Worm (Caenorhabditis elegans): ENCODE measurements around the gene nhr-43.

DNA sequence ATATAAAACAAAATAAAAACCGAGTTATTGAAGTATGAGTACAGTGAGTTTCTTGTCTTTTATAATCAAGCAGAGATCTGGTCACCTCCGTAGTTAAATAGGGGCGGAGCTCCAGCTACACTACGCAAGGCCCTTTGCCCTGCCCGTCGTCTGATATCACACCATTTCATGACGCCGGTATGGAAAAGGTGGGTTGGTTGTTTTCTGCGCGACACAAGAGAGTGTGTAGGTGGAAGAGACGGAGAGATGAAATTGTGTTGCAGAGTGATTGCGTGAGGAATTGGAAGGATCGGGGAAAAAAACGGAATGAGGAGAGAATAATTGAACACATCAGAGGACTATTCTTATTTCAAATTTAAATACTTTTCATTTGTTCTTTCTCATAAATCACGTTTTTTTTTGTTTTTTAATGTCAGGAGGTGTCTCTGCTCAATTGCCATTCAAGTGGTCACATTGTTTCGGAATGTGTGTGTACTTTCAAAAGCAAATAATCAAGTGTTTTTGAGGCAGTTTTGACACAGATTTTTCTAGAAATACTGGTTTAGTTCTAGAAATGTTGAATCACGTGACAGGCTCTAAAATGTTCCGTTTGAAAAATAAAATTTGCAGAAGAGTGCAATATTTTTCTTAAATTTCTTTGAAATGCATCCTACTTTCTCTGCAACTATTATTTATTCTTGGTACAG, 16.5 kb downstream of the nhr-43 start, which contains the start of gene ZK822.9:
- TF ChIP-seq dao-5 (tag; optimal IDR thresholded peaks at IDR 0.05) (no peak), him-1 (tag; optimal IDR thresholded peaks at IDR 0.05) (no peak)

Data from whole organism, L4/young adult.